Worm (Caenorhabditis elegans): ENCODE measurements around the gene ral-1.

DNA sequence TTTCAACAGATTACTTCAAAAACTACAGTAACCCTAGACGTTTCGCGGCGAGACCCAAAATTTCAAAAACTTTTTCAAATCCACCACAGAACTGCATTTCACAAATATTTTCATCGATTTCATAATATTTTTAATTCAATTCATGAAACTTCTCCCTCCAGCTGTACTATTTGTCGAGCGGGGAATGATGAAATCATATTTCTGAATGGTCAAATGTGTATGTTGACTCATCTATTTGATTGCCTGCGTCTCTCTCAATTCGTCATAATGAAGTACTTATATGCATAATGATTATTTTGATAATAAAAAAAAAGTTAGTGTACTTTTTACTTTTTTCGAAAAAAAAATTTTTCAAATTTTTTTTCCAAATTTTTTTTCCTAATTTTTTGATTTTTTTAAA is 4.8 kb upstream of the ral-1 start:
- TF ChIP-seq pqm-1 (tag; optimal IDR thresholded peaks at IDR 0.05) (no peak), elt-2 (tag; optimal IDR thresholded peaks at IDR 0.05) (no peak), ceh-30 (tag; optimal IDR thresholded peaks at IDR 0.05) (no peak), fkh-10 (GFP tag; optimal IDR thresholded peaks at IDR 0.05) (no peak), ceh-19 (GFP tag; optimal IDR thresholded peaks at IDR 0.05) (no peak), nhr-11 (tag; optimal IDR thresholded peaks at IDR 0.05) (no peak), unc-86 (tag; optimal IDR thresholded peaks at IDR 0.05) (no peak), pat-9 (tag; optimal IDR thresholded peaks at IDR 0.05) (no peak), ceh-34 (tag; optimal IDR thresholded peaks at IDR 0.05) (no peak), hlh-8 (tag; optimal IDR thresholded peaks at IDR 0.05) (no peak)

Data from whole organism, late embryonic.